Fruit fly (Drosophila melanogaster): ENCODE measurements around the gene CG32085.
A peak's percentile ranks its signal among the peaks of the same experiment; 100 is the strongest.

DNA sequence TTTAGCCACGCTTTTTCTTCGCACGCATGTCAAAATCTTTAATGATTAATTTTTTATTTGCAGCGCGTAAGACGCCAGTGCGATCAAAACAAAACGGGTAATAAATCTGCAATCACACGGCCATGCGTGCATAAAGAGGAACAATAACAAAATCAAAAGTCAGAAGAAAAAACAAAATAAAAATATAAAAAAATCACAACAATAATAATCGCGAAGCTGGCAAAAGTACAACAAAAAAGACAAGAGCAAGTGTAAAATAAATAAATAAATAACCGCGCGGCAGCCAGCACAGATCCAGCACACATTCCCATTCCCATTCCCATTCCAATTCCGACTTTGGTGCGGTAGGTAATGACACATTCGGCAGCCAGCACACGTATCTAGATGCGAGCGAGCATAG is 45.6 kb downstream of the CG32085 start:
- peak; percentile 48 for TF ChIP-seq CG17806 (tag; optimal IDR thresholded peaks at IDR 0.05)
- peak; percentile 24 for TF ChIP-seq CG9948 (tag; optimal IDR thresholded peaks at IDR 0.05)

Data from whole organism, pupa.